Fruit fly (Drosophila melanogaster) whole organism, embryonic: ENCODE data around the gene sick.
A peak's percentile ranks its signal among the peaks of the same experiment; 100 is the strongest.

Experiments
- B-H2 ChIP-seq: fragments of 200-800 bp; sonication (Bioruptor generic); optimal IDR thresholded peaks from 2 replicates; lab custom pipeline; 2018; ENCODE audit warnings: missing biosample characterization, mild to moderate bottlenecking, missing genetic modification characterization
- C15 ChIP-seq: fragments of 200-800 bp; sonication (Bioruptor generic); IDR thresholded peaks from 3 replicates; pipeline ENCODE4 v1.3.6; 2022; ENCODE audit warnings: missing biosample characterization, missing genetic modification characterization
- CG11398 ChIP-seq: fragments of 200-800 bp; sonication (Bioruptor generic); optimal IDR thresholded peaks from 2 replicates; lab custom pipeline; 2016; ENCODE audit warnings: missing biosample characterization, missing genetic modification characterization
- CG15514 ChIP-seq: fragments of 200-800 bp; sonication (Bioruptor generic); optimal IDR thresholded peaks from 3 replicates; lab custom pipeline; 2017; ENCODE audit warnings: missing biosample characterization, missing genetic modification characterization, mild to moderate bottlenecking, moderate library complexity, missing genetic modification reagents
- CG17359 ChIP-seq: fragments of 200-800 bp; sonication (Bioruptor generic); optimal IDR thresholded peaks from 3 replicates; lab custom pipeline; 2018; ENCODE audit warnings: missing biosample characterization, mild to moderate bottlenecking, missing genetic modification characterization, moderate library complexity
- CG17829 ChIP-seq: fragments of 200-800 bp; optimal IDR thresholded peaks from 2 replicates; lab custom pipeline; 2019; ENCODE audit warnings: missing biosample characterization, mild to moderate bottlenecking, missing genetic modification characterization, moderate library complexity
- CG30020 ChIP-seq: fragments of 200-800 bp; optimal IDR thresholded peaks from 2 replicates; lab custom pipeline; 2019; ENCODE audit warnings: missing biosample characterization, mild to moderate bottlenecking, missing genetic modification characterization, moderate library complexity
- CG34224 ChIP-seq: fragments of 200-800 bp; sonication (Bioruptor generic); IDR thresholded peaks from 3 replicates; pipeline ENCODE4 v1.3.6; 2022; ENCODE audit warnings: missing biosample characterization, missing genetic modification characterization; ENCODE audit not compliant: partially characterized antibody
- CG3995 ChIP-seq: fragments of 200-800 bp; sonication (Bioruptor generic); optimal IDR thresholded peaks from 3 replicates; lab custom pipeline; 2016; ENCODE audit warnings: missing biosample characterization, missing genetic modification characterization
- CG4360 ChIP-seq: fragments of 200-800 bp; sonication (Bioruptor generic); IDR thresholded peaks from 2 replicates; pipeline ENCODE4 v1.3.6; 2022; ENCODE audit warnings: missing biosample characterization, missing genetic modification characterization
- CG4707 ChIP-seq: fragments of 200-800 bp; sonication (Bioruptor generic); optimal IDR thresholded peaks from 2 replicates; lab custom pipeline; 2018; ENCODE audit warnings: missing biosample characterization, mild to moderate bottlenecking, missing genetic modification characterization, moderate library complexity
- CG4820 ChIP-seq: fragments of 200-800 bp; sonication (Bioruptor generic); optimal IDR thresholded peaks from 3 replicates; lab custom pipeline; 2016; ENCODE audit warnings: missing biosample characterization, missing genetic modification characterization
- CG6272 ChIP-seq: fragments of 200-800 bp; sonication (Bioruptor generic); IDR thresholded peaks from 2 replicates; pipeline ENCODE4 v1.3.6; 2022; ENCODE audit warnings: missing biosample characterization, missing genetic modification characterization
- CG9797 ChIP-seq: fragments of 200-800 bp; sonication (Bioruptor generic); optimal IDR thresholded peaks from 3 replicates; lab custom pipeline; 2018; ENCODE audit warnings: missing biosample characterization, mild to moderate bottlenecking, missing genetic modification characterization
- CrebB ChIP-seq: fragments of 200-800 bp; sonication (Bioruptor generic); optimal IDR thresholded peaks from 3 replicates; lab custom pipeline; 2018; ENCODE audit warnings: missing biosample characterization, mild to moderate bottlenecking, missing genetic modification characterization
- Dek ChIP-seq: fragments of 200-800 bp; sonication (Bioruptor generic); optimal IDR thresholded peaks from 3 replicates; lab custom pipeline; 2019; ENCODE audit warnings: missing biosample characterization, mild to moderate bottlenecking, missing genetic modification characterization, moderate library complexity
- Dll ChIP-seq: fragments of 200-800 bp; sonication (Bioruptor generic); IDR thresholded peaks from 4 replicates; pipeline ENCODE4 v1.3.6; 2022; ENCODE audit warnings: missing biosample characterization, missing genetic modification characterization; ENCODE audit not compliant: partially characterized antibody
- Dp ChIP-seq: fragments of 200-800 bp; sonication (Bioruptor generic); optimal IDR thresholded peaks from 2 replicates; lab custom pipeline; 2018; ENCODE audit warnings: missing biosample characterization, mild to moderate bottlenecking, missing genetic modification characterization, moderate library complexity
- ERR ChIP-seq: fragments of 200-800 bp; sonication (Bioruptor generic); optimal IDR thresholded peaks from 2 replicates; lab custom pipeline; 2016; ENCODE audit warnings: missing biosample characterization, missing genetic modification characterization
- Hmr ChIP-seq: fragments of 200-800 bp; sonication (Bioruptor generic); optimal IDR thresholded peaks from 3 replicates; lab custom pipeline; 2017; ENCODE audit warnings: mild to moderate bottlenecking, missing biosample characterization, missing genetic modification reagents, missing genetic modification characterization
- Hmx ChIP-seq: fragments of 200-800 bp; sonication (Bioruptor generic); optimal IDR thresholded peaks from 2 replicates; lab custom pipeline; 2016; ENCODE audit warnings: missing biosample characterization, missing genetic modification characterization
- MBD-R2 ChIP-seq: fragments of 200-800 bp; sonication (Bioruptor generic); IDR thresholded peaks from 2 replicates; pipeline ENCODE4 v1.3.6; 2022; ENCODE audit warnings: missing biosample characterization, missing genetic modification characterization
- MESR4 ChIP-seq: fragments of 200-800 bp; sonication (Bioruptor generic); optimal IDR thresholded peaks from 2 replicates; lab custom pipeline; 2018; ENCODE audit warnings: missing biosample characterization, mild to moderate bottlenecking, missing genetic modification characterization, moderate library complexity
- PHDP ChIP-seq: fragments of 200-800 bp; sonication (Bioruptor generic); optimal IDR thresholded peaks from 3 replicates; lab custom pipeline; 2018; ENCODE audit warnings: missing biosample characterization, mild to moderate bottlenecking, missing genetic modification characterization, moderate library complexity
- Taf1 ChIP-seq: fragments of 200-800 bp; sonication (Bioruptor generic); IDR thresholded peaks from 2 replicates; pipeline ENCODE4 v1.3.6; 2022; ENCODE audit warnings: missing biosample characterization, missing genetic modification characterization
- ab ChIP-seq: fragments of 200-800 bp; sonication (Bioruptor generic); optimal IDR thresholded peaks from 2 replicates; lab custom pipeline; 2016; ENCODE audit warnings: missing biosample characterization, missing genetic modification characterization
- bcd ChIP-seq: fragments of 200-800 bp; sonication (Bioruptor generic); optimal IDR thresholded peaks from 2 replicates; lab custom pipeline; 2017; ENCODE audit warnings: missing biosample characterization, mild to moderate bottlenecking, missing genetic modification characterization
- danr ChIP-seq: fragments of 200-800 bp; sonication (Bioruptor generic); IDR thresholded peaks from 2 replicates; pipeline ENCODE4 v1.3.6; 2022; ENCODE audit warnings: missing biosample characterization, missing genetic modification characterization
- exex ChIP-seq: fragments of 200-800 bp; sonication (Bioruptor generic); optimal IDR thresholded peaks from 4 replicates; lab custom pipeline; 2018; ENCODE audit warnings: missing biosample characterization, mild to moderate bottlenecking, missing genetic modification characterization, moderate library complexity
- gro ChIP-seq: fragments of 200-800 bp; sonication (Bioruptor generic); optimal IDR thresholded peaks from 2 replicates; lab custom pipeline; 2016; ENCODE audit warnings: missing biosample characterization, missing genetic modification characterization
- hth ChIP-seq: fragments of >200 bp; optimal IDR thresholded peaks from 2 replicates; lab custom pipeline; 2017; ENCODE audit warnings: inconsistent platforms
- insv ChIP-seq, 2 experiments: fragments of 200-800 bp; sonication (Bioruptor generic); optimal IDR thresholded peaks; 3 replicates each; lab custom pipeline; 2016 to 2018; ENCODE audit warnings: missing biosample characterization in 2 of 2, missing genetic modification characterization in 2 of 2
- knrl ChIP-seq: fragments of 200-800 bp; sonication (Bioruptor generic); IDR thresholded peaks from 3 replicates; pipeline ENCODE4 v1.3.6; 2022; ENCODE audit warnings: missing biosample characterization, missing genetic modification characterization; ENCODE audit not compliant: partially characterized antibody
- lola ChIP-seq, 3 experiments: fragments of >200 bp in 2 of 3; fragments of 200-800 bp in 1 of 3; sonication (Bioruptor generic) in 1 of 3; optimal IDR thresholded peaks; 2 replicates each; lab custom pipeline; 2017 to 2019; ENCODE audit warnings: missing biosample characterization in 3 of 3, missing genetic modification characterization in 3 of 3, mild to moderate bottlenecking in 1 of 3, moderate library complexity in 1 of 3
- lov ChIP-seq, 2 experiments: fragments of 200-800 bp in 1 of 2; fragments of >200 bp in 1 of 2; sonication (Bioruptor generic) in 1 of 2; IDR thresholded peaks in 1 of 2; optimal IDR thresholded peaks in 1 of 2; 2 replicates in 1 of 2; 3 replicates in 1 of 2; pipeline versions ENCODE4 v1.3.6 to Lab custom; 2017 to 2022; ENCODE audit warnings: missing biosample characterization in 1 of 2, missing genetic modification characterization in 1 of 2
- nau ChIP-seq: fragments of 200-800 bp; sonication (Bioruptor generic); optimal IDR thresholded peaks from 3 replicates; lab custom pipeline; 2017; ENCODE audit warnings: missing biosample characterization, mild to moderate bottlenecking, missing genetic modification characterization, missing genetic modification reagents
- phol ChIP-seq: fragments of 200-800 bp; sonication (Bioruptor generic); optimal IDR thresholded peaks from 3 replicates; lab custom pipeline; 2018; ENCODE audit warnings: missing biosample characterization, mild to moderate bottlenecking, missing genetic modification characterization, moderate library complexity
- pzg ChIP-seq: fragments of 200-800 bp; sonication (Bioruptor generic); optimal IDR thresholded peaks from 3 replicates; lab custom pipeline; 2018; ENCODE audit warnings: missing biosample characterization, mild to moderate bottlenecking, missing genetic modification characterization, moderate library complexity
- sens ChIP-seq: fragments of 200-800 bp; sonication (Bioruptor generic); peaks from one replicate; lab custom pipeline; 2016; ENCODE audit warnings: missing biosample characterization, missing genetic modification characterization
- slbo ChIP-seq: fragments of 200-800 bp; sonication (Bioruptor generic); IDR thresholded peaks from 2 replicates; pipeline ENCODE4 v1.3.6; 2022; ENCODE audit warnings: missing biosample characterization, missing genetic modification characterization
- stwl ChIP-seq: fragments of 200-800 bp; sonication (Bioruptor generic); optimal IDR thresholded peaks from 3 replicates; lab custom pipeline; 2018; ENCODE audit warnings: missing biosample characterization, mild to moderate bottlenecking, missing genetic modification characterization, moderate library complexity
- tna ChIP-seq: fragments of 200-800 bp; sonication (Bioruptor generic); IDR thresholded peaks from 2 replicates; pipeline ENCODE4 v1.3.6; 2022; ENCODE audit warnings: missing biosample characterization, missing genetic modification characterization; ENCODE audit not compliant: partially characterized antibody
- wor ChIP-seq: fragments of 200-800 bp; sonication (Bioruptor generic); IDR thresholded peaks from 2 replicates; pipeline ENCODE4 v1.3.6; 2022; ENCODE audit warnings: missing biosample characterization, missing genetic modification characterization
- yki ChIP-seq: fragments of >200 bp; optimal IDR thresholded peaks from 3 replicates; lab custom pipeline; 2018
- z ChIP-seq: fragments of 200-800 bp; sonication (Bioruptor generic); IDR thresholded peaks from 3 replicates; pipeline ENCODE4 v1.3.6; 2022; ENCODE audit warnings: missing biosample characterization, missing genetic modification characterization
- zen2 ChIP-seq: fragments of 200-800 bp; sonication (Bioruptor generic); IDR thresholded peaks from 3 replicates; pipeline ENCODE4 v1.3.6; 2022; ENCODE audit warnings: missing biosample characterization, missing genetic modification characterization; ENCODE audit not compliant: partially characterized antibody

The sick gene

DNA sequence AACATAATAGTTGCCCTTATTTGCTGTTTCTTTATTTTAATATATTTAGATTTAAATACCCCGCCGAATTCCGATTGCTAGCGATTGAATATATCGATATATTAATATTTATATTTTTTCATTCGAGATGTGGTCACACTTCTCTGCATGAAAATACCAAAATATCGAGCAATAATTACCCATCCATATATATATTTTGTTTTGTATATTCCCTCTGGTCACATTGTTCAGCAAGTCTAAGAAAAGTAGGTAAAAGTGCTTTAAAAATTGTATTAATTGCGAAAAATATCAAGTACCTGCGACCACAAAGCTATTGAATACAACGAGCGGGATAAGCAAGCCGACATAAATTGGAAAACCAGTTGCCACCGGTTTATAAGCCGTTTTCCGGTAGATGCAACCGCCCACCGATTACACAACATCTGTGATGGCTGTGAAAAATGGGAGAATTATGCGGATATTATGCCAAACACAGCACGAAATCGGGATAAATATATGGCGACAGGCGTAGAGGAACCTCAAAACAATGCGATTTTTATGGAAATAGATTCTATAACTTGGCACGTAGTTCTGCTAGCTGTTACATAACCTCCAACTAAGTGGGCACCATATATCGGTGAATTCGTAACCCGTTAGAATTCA is 162.5 kb downstream of the sick start, which contains the start of gene COX4 (continued):
- TF ChIP-seq ERR (GFP tag; lab: Kevin White, UChicago): no peak
- peak; percentile 4 for TF ChIP-seq CG17359 (tag; lab: Kevin White, UChicago)
- no peak for TF ChIP-seq CG6272
- peak; percentile 18 for TF ChIP-seq CG3995 (GFP tag; lab: Kevin White, UChicago)
- peak; percentile 92 for TF ChIP-seq MESR4 (GFP tag; lab: Kevin White, UChicago)
- TF ChIP-seq CG34224 (GFP tag; lab: Robert Waterston, UW): peak; percentile 63; the same call in 2 of the 3 replicates
- TF ChIP-seq danr (GFP tag; lab: Robert Waterston, UW): no peak
- TF ChIP-seq Dek: peak; percentile 44
- no peak for TF ChIP-seq Hmr (GFP tag; lab: Kevin White, UChicago)
- peak; percentile 26 for TF ChIP-seq B-H2 (GFP tag; lab: Kevin White, UChicago)
- TF ChIP-seq ab: no peak
- peak; percentile 75 for TF ChIP-seq CG9797 (GFP tag; lab: Kevin White, UChicago)
- peak; percentile 33; the same call in 1 of the 2 replicates for TF ChIP-seq tna (GFP tag; lab: Robert Waterston, UW)
- TF ChIP-seq Hmx (GFP tag; lab: Kevin White, UChicago): no peak
- no peak for TF ChIP-seq CG4360 (GFP tag; lab: Robert Waterston, UW)
- peak; percentile 32; the same call in 1 of the 3 replicates for TF ChIP-seq zen2 (GFP tag; lab: Robert Waterston, UW)
- TF ChIP-seq CG4707 (GFP tag; lab: Kevin White, UChicago): no peak
- TF ChIP-seq stwl (tag; lab: Kevin White, UChicago): peak; percentile 91
- no peak for TF ChIP-seq lola (GFP tag; optimal IDR thresholded peaks at IDR 0.05; lab: Kevin White, UChicago)
- peak; percentile 8 for TF ChIP-seq PHDP (tag; lab: Kevin White, UChicago)
- TF ChIP-seq CG11398 (GFP tag; lab: Kevin White, UChicago): no peak
- peak; percentile 43 for TF ChIP-seq CG30020 (tag; lab: Kevin White, UChicago)
- TF ChIP-seq lov (optimal IDR thresholded peaks at IDR 0.05; lab: Kevin White, UChicago): no peak
- no peak for TF ChIP-seq lov (GFP tag; IDR thresholded peaks at IDR 0.05; lab: Robert Waterston, UW)
- TF ChIP-seq wor (GFP tag; lab: Robert Waterston, UW): no peak
- TF ChIP-seq gro (GFP tag; lab: Kevin White, UChicago): no peak
- peak; percentile 73 for TF ChIP-seq Dll (GFP tag; lab: Robert Waterston, UW)
- TF ChIP-seq sens (GFP tag; lab: Kevin White, UChicago): peak; percentile 2
- peak; percentile 51 for TF ChIP-seq CG17829 (tag; lab: Kevin White, UChicago)
- TF ChIP-seq phol (tag; lab: Kevin White, UChicago): peak; percentile 11
- TF ChIP-seq Taf1 (GFP tag; lab: Robert Waterston, UW): no peak
- TF ChIP-seq exex: peak; percentile 21
- TF ChIP-seq CG15514 (GFP tag; lab: Kevin White, UChicago): peak; percentile 24

DNA sequence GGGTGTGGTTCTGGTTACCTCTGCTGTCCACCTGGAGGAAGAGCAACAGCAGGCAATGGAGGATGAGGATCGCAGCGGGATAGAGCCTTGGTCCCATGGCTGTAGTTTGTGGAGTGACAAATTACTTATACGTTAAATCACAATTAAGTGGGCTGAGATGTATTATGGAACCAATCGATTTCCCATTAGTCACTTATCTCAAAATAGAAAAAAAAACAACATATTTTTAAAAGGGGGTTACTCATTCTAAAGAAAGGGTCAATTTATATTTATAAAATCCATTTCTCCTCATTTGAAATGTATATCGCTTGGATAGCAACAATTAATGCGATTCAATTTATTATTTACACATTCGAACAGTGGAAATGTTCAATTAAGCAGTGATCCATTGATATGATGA is 164.8 kb downstream of the sick start, which contains the start of gene CG34051:
Gene CG34051 (minus strand): TSS at position 101 of the 400 bp plus-strand sequence.
- TF ChIP-seq knrl (GFP tag; lab: Robert Waterston, UW) (no peak), Dp (GFP tag; lab: Kevin White, UChicago) (no peak), pzg (GFP tag; lab: Kevin White, UChicago) (no peak), C15 (GFP tag; lab: Robert Waterston, UW) (no peak), CG4820 (GFP tag; lab: Kevin White, UChicago) (no peak), nau (no peak), bcd (no peak), slbo (GFP tag; lab: Robert Waterston, UW) (no peak), insv (GFP tag; optimal IDR thresholded peaks at IDR 0.05; lab: Kevin White, UChicago) (no peak), MBD-R2 (GFP tag; lab: Robert Waterston, UW) (no peak), yki (lab: Kevin White, UChicago) (no peak), z (GFP tag; lab: Robert Waterston, UW) (no peak), CrebB (tag; lab: Kevin White, UChicago) (no peak), hth (lab: Kevin White, UChicago) (no peak)
- TF ChIP-seq, all 482 proteins: peak for 0
